Worm (Caenorhabditis elegans) whole organism, L4 larva: ENCODE results near the gene oac-53.
A peak's percentile ranks its signal among the peaks of the same experiment; 100 is the strongest.

Source experiments
- T20F7.1 ChIP-seq: fragments of 200-800 bp; sonication (Bioruptor generic); optimal IDR thresholded peaks from 2 replicates; lab custom pipeline; 2018; ENCODE audit warnings: mild to moderate bottlenecking, missing genetic modification characterization, missing compliant biosample characterization
- T26A8.4 ChIP-seq: fragments of 200-800 bp; sonication (Bioruptor generic); IDR thresholded peaks from 2 replicates; pipeline ENCODE4 v1.3.6; 2022; ENCODE audit warnings: missing genetic modification characterization, missing compliant biosample characterization
- Y105C5A.15 ChIP-seq: fragments of 200-800 bp; sonication (Bioruptor generic); IDR thresholded peaks from 2 replicates; pipeline ENCODE4 v1.3.6; 2022; ENCODE audit warnings: missing genetic modification characterization, missing compliant biosample characterization
- Y48G9A.11 ChIP-seq: fragments of 200-800 bp; sonication (Bioruptor generic); IDR thresholded peaks from 2 replicates; pipeline ENCODE4 v1.3.6; 2022; ENCODE audit warnings: missing genetic modification reagents, missing genetic modification characterization, missing compliant biosample characterization
- Y75B8A.6 ChIP-seq: fragments of 200-800 bp; sonication (Bioruptor generic); IDR thresholded peaks from 2 replicates; pipeline ENCODE4 v1.3.6; 2022; ENCODE audit warnings: missing genetic modification reagents, missing genetic modification characterization, missing compliant biosample characterization
- daf-12 ChIP-seq: fragments of 150-350 bp; optimal IDR thresholded peaks from 2 replicates; lab custom pipeline; 2014; ENCODE audit warnings: missing biosample characterization, missing genetic modification reagents, missing genetic modification characterization
- daf-16 ChIP-seq, 3 experiments: sonication (generic microtip); optimal IDR thresholded peaks; 2 replicates each; lab custom pipeline; 2016 to 2017; ENCODE audit warnings: missing genetic modification characterization in 3 of 3, missing genetic modification reagents in 3 of 3, mild to moderate bottlenecking in 2 of 3, missing compliant biosample characterization in 2 of 3, missing biosample characterization in 1 of 3, moderate library complexity in 1 of 3
- dmd-6 ChIP-seq: fragments of 200-800 bp; sonication (Bioruptor generic); IDR thresholded peaks from 2 replicates; pipeline ENCODE4 v1.3.6; 2022; ENCODE audit warnings: missing genetic modification reagents, missing genetic modification characterization, missing compliant biosample characterization
- dmd-8 ChIP-seq: fragments of 200-800 bp; sonication (Bioruptor generic); IDR thresholded peaks from 2 replicates; pipeline ENCODE4 v1.3.6; 2022; ENCODE audit warnings: missing genetic modification characterization, missing compliant biosample characterization
- dmd-9 ChIP-seq: fragments of 200-800 bp; sonication (Bioruptor generic); IDR thresholded peaks from 2 replicates; pipeline ENCODE4 v1.3.6; 2022; ENCODE audit warnings: missing genetic modification reagents, missing genetic modification characterization, missing compliant biosample characterization
- dve-1 ChIP-seq: sonication (generic microtip); optimal IDR thresholded peaks from 2 replicates; lab custom pipeline; 2017; ENCODE audit warnings: antibody characterized with exemption, mild to moderate bottlenecking, missing genetic modification characterization, missing compliant biosample characterization; ENCODE audit not compliant: insufficient read depth
- fkh-10 ChIP-seq: fragments of 150-350 bp; optimal IDR thresholded peaks from 2 replicates; lab custom pipeline; 2014; ENCODE audit warnings: missing biosample characterization, missing genetic modification reagents, missing genetic modification characterization
- hif-1 ChIP-seq, 2 experiments: sonication (generic microtip); optimal IDR thresholded peaks; 2 replicates each; lab custom pipeline; 2016 to 2017; ENCODE audit warnings: missing compliant biosample characterization in 2 of 2, missing genetic modification characterization in 2 of 2, missing genetic modification reagents in 2 of 2, missing genotype in 2 of 2, mild to moderate bottlenecking in 1 of 2
- hlh-11 ChIP-seq: fragments of 200-800 bp; sonication (Bioruptor generic); optimal IDR thresholded peaks from 2 replicates; lab custom pipeline; 2018; ENCODE audit warnings: mild to moderate bottlenecking, missing genetic modification characterization, missing compliant biosample characterization
- hlh-30 ChIP-seq: sonication (generic microtip); optimal IDR thresholded peaks from 2 replicates; lab custom pipeline; 2017; ENCODE audit warnings: antibody characterized with exemption, mild to moderate bottlenecking, missing genetic modification characterization, missing compliant biosample characterization; ENCODE audit not compliant: insufficient read depth
- lin-1 ChIP-seq: fragments of 200-800 bp; sonication (Bioruptor generic); IDR thresholded peaks from 2 replicates; pipeline ENCODE4 v1.3.6; 2022; ENCODE audit warnings: missing genetic modification reagents, missing genetic modification characterization, missing compliant biosample characterization
- lin-13 ChIP-seq: fragments of 150-350 bp; optimal IDR thresholded peaks from 2 replicates; lab custom pipeline; 2014; ENCODE audit warnings: missing biosample characterization, missing genetic modification reagents, missing genetic modification characterization
- lin-38 ChIP-seq: fragments of 200-800 bp; sonication (Bioruptor generic); IDR thresholded peaks from 2 replicates; pipeline ENCODE4 v1.3.6; 2022; ENCODE audit warnings: missing genetic modification reagents, missing genetic modification characterization, missing compliant biosample characterization
- lsy-2 ChIP-seq, 2 experiments: fragments of 150-350 bp in 1 of 2; sonication (generic microtip) in 1 of 2; optimal IDR thresholded peaks; 2 replicates each; lab custom pipeline; 2014 to 2017; ENCODE audit warnings: missing biosample characterization in 2 of 2, missing genetic modification characterization in 2 of 2
- madf-5 ChIP-seq, 2 experiments: fragments of 200-800 bp; sonication (Bioruptor generic); IDR thresholded peaks; 2 replicates each; pipeline ENCODE4 v1.3.6; 2022; ENCODE audit warnings: missing compliant biosample characterization in 2 of 2, missing genetic modification characterization in 2 of 2
- madf-9 ChIP-seq: fragments of 200-800 bp; sonication (Bioruptor generic); conservative IDR thresholded peaks from 2 replicates; pipeline ENCODE4 v1.3.6; 2022; ENCODE audit warnings: missing genetic modification reagents, missing genetic modification characterization, missing compliant biosample characterization
- mdl-1 ChIP-seq, 2 experiments: fragments of 150-350 bp in 1 of 2; sonication (generic microtip) in 1 of 2; optimal IDR thresholded peaks; 2 replicates each; lab custom pipeline; 2014 to 2017; ENCODE audit warnings: missing biosample characterization in 2 of 2, missing genetic modification characterization in 2 of 2
- mdt-29 ChIP-seq: fragments of 200-800 bp; sonication (Bioruptor generic); IDR thresholded peaks from 2 replicates; pipeline ENCODE4 v1.3.6; 2022; ENCODE audit warnings: missing genetic modification reagents, missing genetic modification characterization, missing compliant biosample characterization
- mep-1 ChIP-seq: fragments of 150-350 bp; sonication (generic microtip); optimal IDR thresholded peaks from 3 replicates; lab custom pipeline; 2014; ENCODE audit warnings: missing biosample characterization, missing genetic modification characterization
- nhr-102 ChIP-seq: sonication (generic microtip); optimal IDR thresholded peaks from 2 replicates; lab custom pipeline; 2016; ENCODE audit warnings: mild to moderate bottlenecking, missing genetic modification characterization, moderate library complexity, missing compliant biosample characterization
- nhr-28 ChIP-seq: fragments of 150-350 bp; optimal IDR thresholded peaks from 2 replicates; lab custom pipeline; 2014; ENCODE audit warnings: missing biosample characterization, missing genetic modification characterization
- nhr-42 ChIP-seq: fragments of 200-800 bp; sonication (Bioruptor generic); IDR thresholded peaks from 2 replicates; pipeline ENCODE4 v1.3.6; 2022; ENCODE audit warnings: missing genetic modification characterization, missing compliant biosample characterization
- nhr-76 ChIP-seq: fragments of 150-350 bp; optimal IDR thresholded peaks from 2 replicates; lab custom pipeline; 2014; ENCODE audit warnings: missing biosample characterization, missing genetic modification characterization
- nhr-77 ChIP-seq: fragments of 150-350 bp; optimal IDR thresholded peaks from 2 replicates; lab custom pipeline; 2014; ENCODE audit warnings: missing biosample characterization, missing genetic modification characterization
- pha-4 ChIP-seq, 2 experiments: fragments of 150-350 bp in 1 of 2; fragments of 200-800 bp in 1 of 2; sonication (Bioruptor generic) in 1 of 2; IDR thresholded peaks in 1 of 2; optimal IDR thresholded peaks in 1 of 2; 2 replicates each; pipeline versions ENCODE4 v1.3.6 to Lab custom; 2014 to 2022; ENCODE audit warnings: missing genetic modification characterization in 2 of 2, missing genetic modification reagents in 2 of 2, missing biosample characterization in 1 of 2, missing compliant biosample characterization in 1 of 2
- php-3 ChIP-seq: fragments of 200-800 bp; sonication (Bioruptor generic); IDR thresholded peaks from 2 replicates; pipeline ENCODE4 v1.3.6; 2022; ENCODE audit warnings: missing genetic modification reagents, missing genetic modification characterization, missing compliant biosample characterization
- pqm-1 ChIP-seq: sonication (generic microtip); optimal IDR thresholded peaks from 2 replicates; lab custom pipeline; 2017; ENCODE audit warnings: missing biosample characterization, missing genetic modification characterization
- saeg-2 ChIP-seq: fragments of 200-800 bp; sonication (Bioruptor generic); IDR thresholded peaks from 2 replicates; pipeline ENCODE4 v1.3.6; 2022; ENCODE audit warnings: missing genetic modification reagents, missing genetic modification characterization, missing compliant biosample characterization
- sdz-12 ChIP-seq: fragments of 200-800 bp; sonication (Bioruptor generic); optimal IDR thresholded peaks from 2 replicates; lab custom pipeline; 2018; ENCODE audit warnings: mild to moderate bottlenecking, missing genetic modification characterization, missing compliant biosample characterization
- set-16 ChIP-seq: fragments of 200-800 bp; sonication (Bioruptor generic); IDR thresholded peaks from 2 replicates; pipeline ENCODE4 v1.3.6; 2022; ENCODE audit warnings: missing genetic modification reagents, missing genetic modification characterization, missing compliant biosample characterization
- skn-1 ChIP-seq: fragments of 150-350 bp; optimal IDR thresholded peaks from 2 replicates; lab custom pipeline; 2014; ENCODE audit warnings: missing biosample characterization, missing genetic modification characterization
- snpc-4 ChIP-seq: fragments of 150-350 bp; optimal IDR thresholded peaks from 2 replicates; lab custom pipeline; 2014; ENCODE audit warnings: missing biosample characterization, missing genetic modification characterization
- spr-1 ChIP-seq: sonication (generic microtip); optimal IDR thresholded peaks from 2 replicates; lab custom pipeline; 2016; ENCODE audit warnings: mild to moderate bottlenecking, missing genetic modification characterization, missing compliant biosample characterization
- tra-1 ChIP-seq: fragments of 200-800 bp; sonication (Bioruptor generic); IDR thresholded peaks from 2 replicates; pipeline ENCODE4 v1.3.6; 2022; ENCODE audit warnings: missing genetic modification reagents, missing genetic modification characterization, missing compliant biosample characterization
- unc-130 ChIP-seq: sonication (generic microtip); optimal IDR thresholded peaks from 2 replicates; lab custom pipeline; 2016; ENCODE audit warnings: missing genetic modification reagents, missing genetic modification characterization, missing compliant biosample characterization
- unc-62 ChIP-seq, 3 experiments: fragments of 150-350 bp in 1 of 3; sonication (generic microtip); optimal IDR thresholded peaks in 2 of 3; peaks in 1 of 3; 1 replicate in 1 of 3; 2 replicates in 2 of 3; lab custom pipeline; 2014 to 2017; ENCODE audit warnings: missing biosample characterization in 3 of 3, missing genetic modification characterization in 3 of 3, missing genetic modification reagents in 3 of 3, missing genotype in 1 of 3
- zfp-3 ChIP-seq: fragments of 200-800 bp; sonication (Bioruptor generic); conservative IDR thresholded peaks from 2 replicates; pipeline ENCODE4 v1.3.6; 2022; ENCODE audit warnings: missing genetic modification reagents, missing genetic modification characterization, missing compliant biosample characterization
- ztf-7 ChIP-seq: fragments of 150-350 bp; optimal IDR thresholded peaks from 2 replicates; lab custom pipeline; 2014; ENCODE audit warnings: missing biosample characterization, missing genetic modification characterization

The oac-53 gene

DNA sequence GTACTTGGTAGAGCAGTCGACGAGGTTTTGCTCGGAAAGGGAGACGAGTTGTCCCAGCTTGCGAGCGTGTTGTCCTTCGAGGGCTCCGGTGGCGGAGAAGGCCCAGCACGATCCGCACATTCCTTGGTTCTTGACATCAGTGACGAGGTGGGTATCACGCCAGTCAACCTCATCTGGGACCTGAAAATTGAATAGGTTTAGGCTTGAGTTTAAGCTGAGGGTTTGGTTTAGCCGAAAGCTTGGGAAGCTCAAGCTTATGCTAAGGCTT is 34.0 kb downstream of the oac-53 start:
- TF ChIP-seq dmd-6 (0 out of 2 replicates have a peak, but pooled peaks have one; percentile 3), set-16 (peak; percentile 67), sdz-12 (GFP tag; lab: Kevin White, UChicago) (peak; percentile 18), zfp-3 (GFP tag; lab: Robert Waterston, UW) (peak; percentile 21; the same call in 1 of the 2 replicates), mep-1 (no peak)

DNA sequence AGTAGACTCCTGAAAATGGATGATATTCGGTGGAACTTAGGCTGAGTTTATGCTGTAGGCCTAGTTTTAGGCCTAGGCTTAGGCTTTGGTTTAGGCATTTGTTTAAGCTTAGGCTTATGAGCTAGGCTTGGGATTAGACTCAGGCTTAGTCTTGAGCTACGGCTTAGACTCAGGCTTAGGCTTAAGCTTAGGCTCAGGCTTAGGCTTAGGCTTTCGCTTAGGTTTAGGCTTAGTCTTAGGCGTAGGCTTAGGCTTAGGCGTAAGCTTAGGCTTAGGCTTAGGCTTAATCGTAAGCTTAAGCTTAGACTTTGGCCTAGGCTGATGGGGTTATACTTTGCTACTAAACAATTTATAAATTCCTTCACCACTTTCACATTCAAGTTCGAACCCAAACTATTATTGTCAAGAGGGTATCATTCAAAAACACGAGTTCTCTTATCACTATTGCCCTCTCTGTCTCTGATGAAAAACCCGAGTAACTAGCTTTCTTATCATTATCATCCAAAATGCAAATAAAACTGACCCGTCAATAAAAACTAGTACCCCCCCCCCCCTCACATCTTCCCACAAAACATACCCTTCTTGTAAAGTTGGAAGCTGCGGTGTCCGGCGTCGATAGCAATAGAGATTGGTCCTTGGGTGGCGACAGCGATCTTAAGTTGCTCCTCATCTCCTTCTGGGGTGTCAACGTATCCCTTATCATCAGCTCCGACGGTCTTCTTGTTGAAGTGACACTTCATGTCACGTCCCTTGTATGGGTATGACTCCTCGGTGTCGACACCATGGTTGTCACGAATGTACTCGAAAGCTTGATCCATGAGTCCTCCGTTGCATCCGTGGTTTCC is 34.6 kb downstream of the oac-53 start:
- TF ChIP-seq dmd-6 = peak; percentile 63
- TF ChIP-seq ztf-7 (tag; lab: Kevin White, UChicago) = no peak
- TF ChIP-seq madf-9 (GFP tag; lab: Robert Waterston, UW) = no peak
- no peak for TF ChIP-seq madf-5 (GFP tag; IDR thresholded peaks at IDR 0.05; lab: Robert Waterston, UW)
- TF ChIP-seq nhr-77 = peak; percentile 37
- peak; percentile 57; the same call in 1 of the 2 replicates for TF ChIP-seq T26A8.4 (GFP tag; lab: Robert Waterston, UW)
- 0 out of 2 replicates have a peak, but pooled peaks have one; percentile 14 for TF ChIP-seq Y105C5A.15 (GFP tag; lab: Robert Waterston, UW)
- peak; percentile 43 for TF ChIP-seq hlh-30 (tag; lab: Kevin White, UChicago)
- TF ChIP-seq dve-1 = peak; percentile 41
- TF ChIP-seq php-3 (GFP tag; lab: Robert Waterston, UW) = peak; percentile 58
- TF ChIP-seq dmd-9 = 0 out of 2 replicates have a peak, but pooled peaks have one; percentile 38
- peak; percentile 2 to 84 for TF ChIP-seq unc-62 (GFP tag; optimal IDR thresholded peaks at IDR 0.05 in 1 of 2; lab: Kevin White, UChicago)
- no peak for TF ChIP-seq unc-62 (tag; optimal IDR thresholded peaks at IDR 0.05; lab: Kevin White, UChicago)
- no peak for TF ChIP-seq spr-1
- peak; percentile 10; the same call in 1 of the 2 replicates for TF ChIP-seq mdt-29
- TF ChIP-seq lin-1 = peak; percentile 40; the same call in 1 of the 2 replicates
- TF ChIP-seq lin-38 (GFP tag; lab: Robert Waterston, UW) = 0 out of 2 replicates have a peak, but pooled peaks have one; percentile 22
- TF ChIP-seq nhr-42 (GFP tag; lab: Robert Waterston, UW) = no peak
- peak; percentile 32 for TF ChIP-seq T20F7.1 (GFP tag; lab: Kevin White, UChicago)
- TF ChIP-seq pqm-1 (tag; lab: Kevin White, UChicago) = peak; percentile 81
- no peak for TF ChIP-seq unc-130
- peak; percentile 64; the same call in 1 of the 2 replicates for TF ChIP-seq pha-4 (GFP tag; IDR thresholded peaks at IDR 0.05; lab: Robert Waterston, UW)
- no peak for TF ChIP-seq pha-4 (tag; optimal IDR thresholded peaks at IDR 0.05; lab: Kevin White, UChicago)
- peak; percentile 52; the same call in 1 of the 2 replicates for TF ChIP-seq tra-1 (GFP tag; lab: Robert Waterston, UW)
- TF ChIP-seq daf-16 (GFP tag; optimal IDR thresholded peaks at IDR 0.05; lab: Kevin White, UChicago) = no peak
- peak; percentile 69 for TF ChIP-seq daf-16 (tag; optimal IDR thresholded peaks at IDR 0.05; lab: Kevin White, UChicago)
- TF ChIP-seq nhr-102 = peak; percentile 15
- peak; percentile 63 for TF ChIP-seq hlh-11
- no peak for TF ChIP-seq Y48G9A.11 (GFP tag; lab: Robert Waterston, UW)
- 0 out of 2 replicates have a peak, but pooled peaks have one; percentile 22 for TF ChIP-seq saeg-2 (GFP tag; lab: Robert Waterston, UW)
- TF ChIP-seq nhr-28 (tag; lab: Kevin White, UChicago) = peak; percentile 69

DNA sequence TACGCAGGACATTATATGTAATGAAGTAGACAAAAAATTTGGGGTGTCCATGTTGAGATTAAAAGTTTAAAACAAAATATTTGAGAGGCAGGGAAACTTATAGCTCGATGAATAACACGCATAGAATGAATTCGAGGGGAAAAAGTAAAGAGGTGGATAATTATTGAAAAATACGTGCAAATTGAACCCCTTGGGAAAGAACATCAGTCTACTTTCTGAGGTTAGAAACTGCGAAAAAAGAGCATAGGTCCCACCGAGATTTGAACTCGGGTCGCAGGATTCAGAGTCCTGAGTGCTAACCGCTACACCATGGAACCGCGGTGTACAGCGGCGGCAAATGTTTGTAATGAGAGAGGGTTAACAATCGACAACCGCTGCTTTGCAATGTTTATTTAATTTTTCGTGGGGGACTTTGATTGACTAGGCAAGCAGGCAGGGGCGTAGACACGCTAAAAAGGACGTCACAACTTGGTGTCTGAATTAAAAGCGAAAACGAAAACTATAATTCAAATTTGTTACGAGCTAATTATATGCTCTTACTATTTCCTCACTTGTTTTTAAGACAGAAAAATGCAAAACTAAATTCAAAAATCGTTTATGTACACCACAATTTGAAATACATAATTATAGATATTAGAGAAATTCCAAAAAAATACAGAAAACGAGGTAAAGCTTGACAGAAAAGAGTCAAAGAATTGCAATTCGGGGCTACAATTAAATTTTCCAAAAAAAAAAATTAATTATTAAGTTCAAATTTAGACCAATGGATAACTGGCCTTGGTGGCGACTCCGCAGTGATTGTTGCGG is 35.6 kb downstream of the oac-53 start, which contains the start of gene srh-269:
Gene srh-269, minus strand, starts transcription at position 51 of the 807 bp plus-strand sequence.
- no peak for TF ChIP-seq skn-1
- TF ChIP-seq lin-13 (GFP tag; lab: Kevin White, UChicago) = peak; percentile 38
- peak in 1 of 2 experiments; percentile 71 for TF ChIP-seq hif-1 (tag; optimal IDR thresholded peaks at IDR 0.05; lab: Kevin White, UChicago)
- TF ChIP-seq fkh-10 (GFP tag; lab: Kevin White, UChicago) = no peak
- TF ChIP-seq dmd-8 = peak; percentile 92
- TF ChIP-seq pqm-1 (tag; lab: Kevin White, UChicago) = no peak
- TF ChIP-seq zfp-3 (GFP tag; lab: Robert Waterston, UW) = peak; percentile 95
- TF ChIP-seq nhr-76 (tag; lab: Kevin White, UChicago) = no peak
- TF ChIP-seq T26A8.4 (GFP tag; lab: Robert Waterston, UW) = peak; percentile 93
- no peak for TF ChIP-seq lsy-2 (tag; optimal IDR thresholded peaks at IDR 0.05; lab: Kevin White, UChicago)
- peak; percentile 81 for TF ChIP-seq hlh-11
- no peak for TF ChIP-seq daf-12 (tag; lab: Kevin White, UChicago)
- no peak for TF ChIP-seq mdl-1 (tag; optimal IDR thresholded peaks at IDR 0.05; lab: Kevin White, UChicago)
- peak; percentile 89 for TF ChIP-seq tra-1 (GFP tag; lab: Robert Waterston, UW)
- TF ChIP-seq snpc-4 (tag; lab: Kevin White, UChicago) = no peak
- peak; percentile 93 for TF ChIP-seq Y75B8A.6 (GFP tag; lab: Robert Waterston, UW)
